Worm (Caenorhabditis elegans) whole organism, young adult: Measurements from ENCODE around the gene Y49E10.25.
A peak's percentile ranks its signal among the peaks of the same experiment; 100 is the strongest.

ENCODE experiments used
- B0336.3 ChIP-seq: fragments of 200-800 bp; sonication (Bioruptor generic); IDR thresholded peaks from 2 replicates; pipeline ENCODE4 v1.3.6; 2022; ENCODE audit warnings: missing genetic modification characterization, missing compliant biosample characterization
- C06A6.2 ChIP-seq: fragments of 200-800 bp; sonication (Bioruptor generic); conservative IDR thresholded peaks from 2 replicates; pipeline ENCODE4 v1.3.6; 2022; ENCODE audit warnings: missing genetic modification characterization, missing compliant biosample characterization
- D2030.7 ChIP-seq: fragments of 200-800 bp; sonication (Bioruptor generic); IDR thresholded peaks from 2 replicates; pipeline ENCODE4 v1.3.6; 2022; ENCODE audit warnings: missing genetic modification reagents, missing genetic modification characterization, missing compliant biosample characterization
- F22D6.2 ChIP-seq: sonication (generic microtip); optimal IDR thresholded peaks from 2 replicates; lab custom pipeline; 2016; ENCODE audit warnings: mild to moderate bottlenecking, missing genetic modification characterization, missing compliant biosample characterization
- F33H1.4 ChIP-seq: fragments of 200-800 bp; sonication (Bioruptor generic); IDR thresholded peaks from 2 replicates; pipeline ENCODE4 v1.3.6; 2022; ENCODE audit warnings: missing genetic modification reagents, missing genetic modification characterization, missing compliant biosample characterization
- F49E8.2 ChIP-seq: sonication (generic microtip); optimal IDR thresholded peaks from 3 replicates; lab custom pipeline; 2017; ENCODE audit warnings: missing genetic modification characterization, mild to moderate bottlenecking, missing compliant biosample characterization, antibody characterized with exemption, moderate library complexity; ENCODE audit not compliant: insufficient read depth
- K11D2.4 ChIP-seq: fragments of 200-800 bp; sonication (Bioruptor generic); IDR thresholded peaks from 2 replicates; pipeline ENCODE4 v1.3.6; 2022; ENCODE audit warnings: missing genetic modification reagents, missing genetic modification characterization, missing compliant biosample characterization
- T07F8.4 ChIP-seq: sonication (generic microtip); optimal IDR thresholded peaks from 2 replicates; lab custom pipeline; 2016; ENCODE audit warnings: mild to moderate bottlenecking, missing genetic modification characterization, moderate library complexity, missing compliant biosample characterization
- Y53G8AR.9 ChIP-seq: fragments of 200-800 bp; sonication (Bioruptor generic); conservative IDR thresholded peaks from 2 replicates; pipeline ENCODE4 v1.3.6; 2022; ENCODE audit warnings: missing genetic modification reagents, missing genetic modification characterization, missing compliant biosample characterization
- Y95B8A.8 ChIP-seq: fragments of 200-800 bp; sonication (Bioruptor generic); IDR thresholded peaks from 2 replicates; pipeline ENCODE4 v1.3.6; 2022; ENCODE audit warnings: missing genetic modification reagents, missing genetic modification characterization, missing compliant biosample characterization
- akir-1 ChIP-seq: fragments of 200-800 bp; sonication (Bioruptor generic); optimal IDR thresholded peaks from 2 replicates; lab custom pipeline; 2018; ENCODE audit warnings: mild to moderate bottlenecking, missing genetic modification characterization, moderate library complexity, missing compliant biosample characterization
- ama-1 ChIP-seq, 3 experiments: fragments of 150-350 bp in 1 of 3; sonication (generic microtip) in 2 of 3; optimal IDR thresholded peaks; 2 replicates each; lab custom pipeline; 2014 to 2018; ENCODE audit warnings: missing biosample characterization in 2 of 3, missing genetic modification characterization in 2 of 3, missing genetic modification reagents in 2 of 3
- aptf-3 ChIP-seq: fragments of 200-800 bp; sonication (Bioruptor generic); IDR thresholded peaks from 2 replicates; pipeline ENCODE4 v1.3.6; 2022; ENCODE audit warnings: missing genetic modification characterization, missing compliant biosample characterization
- attf-3 ChIP-seq: fragments of 200-800 bp; sonication (Bioruptor generic); conservative IDR thresholded peaks from 2 replicates; pipeline ENCODE4 v1.3.6; 2022; ENCODE audit warnings: missing genetic modification reagents, missing genetic modification characterization, missing compliant biosample characterization
- attf-6 ChIP-seq: fragments of 200-800 bp; sonication (Bioruptor generic); IDR thresholded peaks from 2 replicates; pipeline ENCODE4 v1.3.6; 2022; ENCODE audit warnings: missing genetic modification reagents, missing genetic modification characterization, missing compliant biosample characterization
- ccch-3 ChIP-seq: fragments of 200-800 bp; sonication (Bioruptor generic); optimal IDR thresholded peaks from 2 replicates; lab custom pipeline; 2018; ENCODE audit warnings: mild to moderate bottlenecking, missing genetic modification characterization, missing compliant biosample characterization
- ceh-40 ChIP-seq: fragments of 200-800 bp; sonication (Bioruptor generic); IDR thresholded peaks from 2 replicates; pipeline ENCODE4 v1.3.6; 2022; ENCODE audit warnings: missing genetic modification characterization, missing compliant biosample characterization
- ceh-79 ChIP-seq: sonication (generic microtip); optimal IDR thresholded peaks from 2 replicates; lab custom pipeline; 2017; ENCODE audit warnings: mild to moderate bottlenecking, missing genetic modification characterization, missing compliant biosample characterization
- chd-7 ChIP-seq: sonication (generic microtip); optimal IDR thresholded peaks from 2 replicates; lab custom pipeline; 2016; ENCODE audit warnings: mild to moderate bottlenecking, missing genetic modification characterization, moderate library complexity, missing compliant biosample characterization
- dpff-1 ChIP-seq: sonication (generic microtip); optimal IDR thresholded peaks from 2 replicates; lab custom pipeline; 2017; ENCODE audit warnings: mild to moderate bottlenecking, missing genetic modification characterization, missing compliant biosample characterization
- efl-1 ChIP-seq: fragments of 150-350 bp; optimal IDR thresholded peaks from 2 replicates; lab custom pipeline; 2014; ENCODE audit warnings: missing biosample characterization, missing genetic modification reagents, missing genetic modification characterization
- egrh-3 ChIP-seq: fragments of 200-800 bp; sonication (Bioruptor generic); IDR thresholded peaks from 2 replicates; pipeline ENCODE4 v1.3.6; 2022; ENCODE audit warnings: missing genetic modification reagents, missing genetic modification characterization, missing compliant biosample characterization
- ets-4 ChIP-seq: fragments of 200-800 bp; sonication (Bioruptor generic); optimal IDR thresholded peaks from 2 replicates; lab custom pipeline; 2018; ENCODE audit warnings: mild to moderate bottlenecking, missing genetic modification characterization, missing compliant biosample characterization
- gei-17 ChIP-seq: fragments of 200-800 bp; sonication (Bioruptor generic); optimal IDR thresholded peaks from 2 replicates; lab custom pipeline; 2018; ENCODE audit warnings: mild to moderate bottlenecking, missing genetic modification characterization, missing compliant biosample characterization
- him-1 ChIP-seq: sonication (generic microtip); optimal IDR thresholded peaks from 2 replicates; lab custom pipeline; 2016; ENCODE audit warnings: missing genotype, missing genetic modification reagents, missing genetic modification characterization, missing compliant biosample characterization
- hlh-12 ChIP-seq: sonication (generic microtip); optimal IDR thresholded peaks from 2 replicates; lab custom pipeline; 2016; ENCODE audit warnings: missing genetic modification characterization, missing compliant biosample characterization
- hmg-1.2 ChIP-seq: fragments of 200-800 bp; sonication (Bioruptor generic); IDR thresholded peaks from 2 replicates; pipeline ENCODE4 v1.3.6; 2022; ENCODE audit warnings: missing genetic modification reagents, missing genetic modification characterization, missing compliant biosample characterization
- hmg-20 ChIP-seq: fragments of 200-800 bp; sonication (Bioruptor generic); IDR thresholded peaks from 2 replicates; pipeline ENCODE4 v1.3.6; 2022; ENCODE audit warnings: missing genetic modification reagents, missing genetic modification characterization, missing compliant biosample characterization
- hsf-1 ChIP-seq: fragments of 200-800 bp; sonication (Bioruptor generic); IDR thresholded peaks from 2 replicates; pipeline ENCODE4 v1.3.6; 2022; ENCODE audit warnings: missing genetic modification reagents, missing genetic modification characterization, missing compliant biosample characterization
- lin-35 ChIP-seq, 3 experiments: fragments of 150-350 bp in 2 of 3; sonication (generic microtip) in 1 of 3; optimal IDR thresholded peaks; 2 replicates each; lab custom pipeline; 2014 to 2018; ENCODE audit warnings: missing biosample characterization in 3 of 3, missing genetic modification characterization in 3 of 3, missing genetic modification reagents in 3 of 3
- lin-40 ChIP-seq: sonication (generic microtip); optimal IDR thresholded peaks from 2 replicates; lab custom pipeline; 2016; ENCODE audit warnings: missing genetic modification characterization, mild to moderate bottlenecking, missing compliant biosample characterization, missing genotype, missing genetic modification reagents
- lsl-1 ChIP-seq: fragments of 200-800 bp; sonication (Bioruptor generic); optimal IDR thresholded peaks from 2 replicates; lab custom pipeline; 2018; ENCODE audit warnings: mild to moderate bottlenecking, missing genetic modification characterization, moderate library complexity, missing compliant biosample characterization
- madf-10 ChIP-seq: sonication (generic microtip); optimal IDR thresholded peaks from 2 replicates; lab custom pipeline; 2016; ENCODE audit warnings: mild to moderate bottlenecking, missing genetic modification characterization, missing compliant biosample characterization
- madf-3 ChIP-seq: fragments of 200-800 bp; sonication (Bioruptor generic); IDR thresholded peaks from 2 replicates; pipeline ENCODE4 v1.3.6; 2022; ENCODE audit warnings: missing genetic modification reagents, missing genetic modification characterization, missing compliant biosample characterization
- mcd-1 ChIP-seq: fragments of 200-800 bp; sonication (Bioruptor generic); IDR thresholded peaks from 2 replicates; pipeline ENCODE4 v1.3.6; 2022; ENCODE audit warnings: missing genetic modification reagents, missing genetic modification characterization, missing compliant biosample characterization
- mes-4 ChIP-seq: sonication (generic microtip); optimal IDR thresholded peaks from 2 replicates; lab custom pipeline; 2016; ENCODE audit warnings: missing genotype, missing genetic modification characterization, missing compliant biosample characterization
- mxl-1 ChIP-seq: sonication (generic microtip); optimal IDR thresholded peaks from 2 replicates; lab custom pipeline; 2016; ENCODE audit warnings: missing genetic modification characterization, missing compliant biosample characterization
- nfya-2 ChIP-seq: fragments of 200-800 bp; sonication (Bioruptor generic); IDR thresholded peaks from 2 replicates; pipeline ENCODE4 v1.3.6; 2022; ENCODE audit warnings: missing genetic modification reagents, missing genetic modification characterization, missing compliant biosample characterization
- nhr-80 ChIP-seq: sonication (generic microtip); optimal IDR thresholded peaks from 2 replicates; lab custom pipeline; 2016; ENCODE audit warnings: missing genetic modification characterization, missing compliant biosample characterization
- sea-2 ChIP-seq: fragments of 200-800 bp; sonication (Bioruptor generic); IDR thresholded peaks from 2 replicates; pipeline ENCODE4 v1.3.6; 2022; ENCODE audit warnings: missing genetic modification characterization, missing compliant biosample characterization
- snpc-4 ChIP-seq, 5 experiments: fragments of 150-350 bp in 1 of 5; sonication (generic microtip) in 4 of 5; optimal IDR thresholded peaks; 2 replicates each; lab custom pipeline; 2014 to 2018; ENCODE audit warnings: missing genetic modification characterization in 5 of 5, missing biosample characterization in 3 of 5, antibody characterized with exemption in 2 of 5, mild to moderate bottlenecking in 2 of 5, missing compliant biosample characterization in 2 of 5, missing genotype in 2 of 5, moderate library complexity in 2 of 5, missing genetic modification reagents in 1 of 5
- xnd-1 ChIP-seq: sonication (generic microtip); optimal IDR thresholded peaks from 2 replicates; lab custom pipeline; 2016; ENCODE audit warnings: missing genotype, missing genetic modification reagents, missing genetic modification characterization, missing compliant biosample characterization
- zfh-2 ChIP-seq: fragments of 200-800 bp; sonication (Bioruptor generic); conservative IDR thresholded peaks from 2 replicates; pipeline ENCODE4 v1.3.6; 2022; ENCODE audit warnings: missing genetic modification reagents, missing genetic modification characterization, missing compliant biosample characterization
- ztf-18 ChIP-seq: sonication (generic microtip); optimal IDR thresholded peaks from 2 replicates; lab custom pipeline; 2016; ENCODE audit warnings: missing genotype, mild to moderate bottlenecking, missing genetic modification characterization, missing compliant biosample characterization
- ztf-22 ChIP-seq: fragments of 200-800 bp; sonication (Bioruptor generic); optimal IDR thresholded peaks from 2 replicates; lab custom pipeline; 2018; ENCODE audit warnings: mild to moderate bottlenecking, missing genetic modification characterization, moderate library complexity, missing compliant biosample characterization
- ztf-26 ChIP-seq: sonication (generic microtip); optimal IDR thresholded peaks from 2 replicates; lab custom pipeline; 2017; ENCODE audit warnings: missing genetic modification characterization, missing compliant biosample characterization
- ztf-28 ChIP-seq: fragments of 200-800 bp; sonication (Bioruptor generic); IDR thresholded peaks from 2 replicates; pipeline ENCODE4 v1.3.6; 2022; ENCODE audit warnings: missing genetic modification reagents, missing genetic modification characterization, missing compliant biosample characterization

The Y49E10.25 gene

ce11 chrIII:12517674-12518073 is 25.8 kb upstream of the Y49E10.25 start:
- no peak for TF ChIP-seq mcd-1 (GFP tag; lab: Robert Waterston, UW)
- TF ChIP-seq hsf-1 (GFP tag; lab: Robert Waterston, UW), result no peak
- no peak for TF ChIP-seq snpc-4 (GFP tag; optimal IDR thresholded peaks at IDR 0.05; lab: Kevin White, UChicago)
- no peak for TF ChIP-seq snpc-4 (tag; optimal IDR thresholded peaks at IDR 0.05; lab: Kevin White, UChicago)
- TF ChIP-seq Y95B8A.8 (GFP tag; lab: Robert Waterston, UW), result no peak
- TF ChIP-seq lin-35 (GFP tag; optimal IDR thresholded peaks at IDR 0.05; lab: Kevin White, UChicago), result no peak
- no peak for TF ChIP-seq dpff-1 (tag; lab: Kevin White, UChicago)
- TF ChIP-seq T07F8.4, result no peak

DNA sequence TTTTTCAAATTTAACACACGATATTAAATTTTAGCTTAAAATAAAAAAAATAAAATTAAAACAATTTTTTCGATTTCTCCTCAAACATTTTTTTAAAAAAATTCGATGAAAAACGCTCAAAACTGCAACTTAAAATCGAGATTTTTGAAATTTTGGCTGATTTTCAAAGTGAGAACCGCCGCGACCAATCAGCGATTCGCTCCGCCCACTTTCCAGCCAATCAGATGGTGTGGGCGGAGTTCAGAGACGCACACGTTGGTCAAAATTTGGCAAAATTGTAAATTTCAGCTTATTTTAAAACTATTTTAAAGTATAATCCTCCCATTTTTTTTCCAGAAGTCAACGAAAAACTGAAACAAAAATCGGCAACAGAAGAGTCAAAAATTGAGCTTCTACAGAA is 18.6 kb upstream of the Y49E10.25 start:
- TF ChIP-seq zfh-2 (GFP tag; lab: Robert Waterston, UW) (no peak), D2030.7 (GFP tag; lab: Robert Waterston, UW) (no peak), C06A6.2 (no peak), ztf-28 (GFP tag; lab: Robert Waterston, UW) (no peak), hmg-1.2 (GFP tag; lab: Robert Waterston, UW) (no peak), ceh-79 (tag; lab: Kevin White, UChicago) (no peak), ama-1 (optimal IDR thresholded peaks at IDR 0.05; lab: Kevin White, UChicago) (no peak), ama-1 (GFP tag; optimal IDR thresholded peaks at IDR 0.05; lab: Kevin White, UChicago) (no peak), lsl-1 (no peak), ztf-18 (tag; lab: Kevin White, UChicago) (no peak), madf-3 (no peak), ets-4 (GFP tag; lab: Kevin White, UChicago) (no peak), B0336.3 (GFP tag; lab: Robert Waterston, UW) (no peak), lin-40 (tag; lab: Kevin White, UChicago) (no peak), attf-6 (no peak), attf-3 (no peak)

DNA sequence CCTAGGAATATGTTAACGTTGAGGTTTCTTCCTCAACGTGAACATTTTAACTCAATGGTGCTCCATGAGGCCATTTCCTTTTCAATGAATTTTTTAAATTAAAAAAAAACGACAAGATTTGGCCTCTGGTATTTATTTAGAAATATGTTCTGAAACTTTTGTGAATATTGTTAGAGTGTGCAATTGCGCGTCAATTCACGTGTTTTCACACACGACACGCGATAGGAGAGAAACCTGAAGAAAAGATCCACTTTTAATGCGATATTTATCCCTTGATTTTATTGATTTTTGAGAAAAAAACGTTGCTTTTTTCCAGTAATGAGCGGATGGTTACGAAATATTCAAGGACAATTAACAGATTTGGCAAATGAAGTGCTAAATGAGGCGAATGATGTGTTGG is 7.4 kb upstream of the Y49E10.25 start, which contains the start of gene sql-1:
TSS of gene sql-1 (plus strand) at position 313 of the 400 bp plus-strand sequence.
- TF ChIP-seq Y53G8AR.9 (GFP tag; lab: Robert Waterston, UW) (peak; percentile 83), ceh-40 (GFP tag; lab: Robert Waterston, UW) (no peak), akir-1 (GFP tag; lab: Kevin White, UChicago) (no peak), hlh-12 (tag; lab: Kevin White, UChicago) (no peak), nfya-2 (GFP tag; lab: Robert Waterston, UW) (peak; percentile 77; the same call in 1 of the 2 replicates), xnd-1 (peak; percentile 17), gei-17 (GFP tag; lab: Kevin White, UChicago) (no peak), nhr-80 (tag; lab: Kevin White, UChicago) (no peak), K11D2.4 (GFP tag; lab: Robert Waterston, UW) (no peak), ccch-3 (GFP tag; lab: Kevin White, UChicago) (no peak), hmg-1.2 (GFP tag; lab: Robert Waterston, UW) (peak; percentile 32; the same call in 1 of the 2 replicates), sea-2 (GFP tag; lab: Robert Waterston, UW) (no peak), efl-1 (GFP tag; lab: Kevin White, UChicago) (no peak), mxl-1 (tag; lab: Kevin White, UChicago) (peak; percentile 28), hmg-20 (GFP tag; lab: Robert Waterston, UW) (no peak), him-1 (tag; lab: Kevin White, UChicago) (no peak), madf-10 (no peak), F49E8.2 (tag; lab: Kevin White, UChicago) (peak; percentile 86), aptf-3 (no peak), F33H1.4 (GFP tag; lab: Robert Waterston, UW) (no peak), ztf-22 (GFP tag; lab: Kevin White, UChicago) (no peak), egrh-3 (GFP tag; lab: Robert Waterston, UW) (no peak), mes-4 (tag; lab: Kevin White, UChicago) (peak; percentile 41), ztf-26 (tag; lab: Kevin White, UChicago) (no peak), ztf-18 (tag; lab: Kevin White, UChicago) (no peak), Y95B8A.8 (GFP tag; lab: Robert Waterston, UW) (no peak), attf-3 (no peak), chd-7 (tag; lab: Kevin White, UChicago) (no peak), zfh-2 (GFP tag; lab: Robert Waterston, UW) (no peak), F22D6.2 (tag; lab: Kevin White, UChicago) (no peak)
